Worm (Caenorhabditis elegans) whole organism, L3 larva: ENCODE results near the gene paqr-2.

Experiments used
- ama-1 ChIP-seq: fragments of 150-350 bp; optimal IDR thresholded peaks from 2 replicates; lab custom pipeline; 2018
- ceh-16 ChIP-seq: sonication (generic microtip); optimal IDR thresholded peaks from 2 replicates; lab custom pipeline; 2017; ENCODE audit warnings: missing biosample characterization, missing genetic modification characterization
- ceh-28 ChIP-seq: fragments of 150-350 bp; optimal IDR thresholded peaks from 2 replicates; lab custom pipeline; 2014; ENCODE audit warnings: missing biosample characterization, missing genetic modification reagents, missing genetic modification characterization
- ceh-82 ChIP-seq: fragments of 150-350 bp; optimal IDR thresholded peaks from 2 replicates; lab custom pipeline; 2014; ENCODE audit warnings: missing biosample characterization, missing genetic modification characterization
- ceh-9 ChIP-seq: sonication (generic microtip); optimal IDR thresholded peaks from 2 replicates; lab custom pipeline; 2018; ENCODE audit warnings: missing biosample characterization, missing genetic modification characterization
- daf-12 ChIP-seq: fragments of 150-350 bp; optimal IDR thresholded peaks from 2 replicates; lab custom pipeline; 2014; ENCODE audit warnings: missing biosample characterization, missing genetic modification reagents, missing genetic modification characterization
- egl-27 ChIP-seq: sonication (generic microtip); optimal IDR thresholded peaks from 4 replicates; lab custom pipeline; 2017; ENCODE audit warnings: missing biosample characterization, missing genetic modification reagents, missing genetic modification characterization
- egl-5 ChIP-seq: fragments of 150-350 bp; optimal IDR thresholded peaks from 2 replicates; lab custom pipeline; 2017; ENCODE audit warnings: missing biosample characterization, missing genetic modification reagents, missing genetic modification characterization, inconsistent platforms
- elt-1 ChIP-seq: fragments of 150-350 bp; optimal IDR thresholded peaks from 2 replicates; lab custom pipeline; 2014; ENCODE audit warnings: missing biosample characterization, missing genetic modification characterization
- elt-2 ChIP-seq: sonication (generic microtip); optimal IDR thresholded peaks from 2 replicates; lab custom pipeline; 2016; ENCODE audit warnings: missing genetic modification reagents, mild to moderate bottlenecking, missing genetic modification characterization, missing compliant biosample characterization
- eor-1 ChIP-seq, 2 experiments: fragments of 150-350 bp; optimal IDR thresholded peaks; 2 replicates each; lab custom pipeline; 2014 to 2018; ENCODE audit warnings: missing biosample characterization in 2 of 2, missing genetic modification characterization in 2 of 2
- fkh-2 ChIP-seq: fragments of 150-350 bp; optimal IDR thresholded peaks from 2 replicates; lab custom pipeline; 2014; ENCODE audit warnings: missing biosample characterization, missing genetic modification reagents, missing genetic modification characterization
- fos-1 ChIP-seq: fragments of 150-350 bp; optimal IDR thresholded peaks from 2 replicates; lab custom pipeline; 2014; ENCODE audit warnings: missing biosample characterization, missing genetic modification characterization
- hmg-11 ChIP-seq: sonication (generic microtip); optimal IDR thresholded peaks from 2 replicates; lab custom pipeline; 2016; ENCODE audit warnings: missing genetic modification characterization, missing compliant biosample characterization
- jun-1 ChIP-seq: fragments of 150-350 bp; optimal IDR thresholded peaks from 2 replicates; lab custom pipeline; 2014; ENCODE audit warnings: missing biosample characterization, missing genetic modification reagents, missing genetic modification characterization
- lin-15B ChIP-seq: fragments of 150-350 bp; optimal IDR thresholded peaks from 2 replicates; lab custom pipeline; 2014; ENCODE audit warnings: missing biosample characterization, missing genetic modification characterization
- lin-39 ChIP-seq: fragments of 150-350 bp; optimal IDR thresholded peaks from 2 replicates; lab custom pipeline; 2018; ENCODE audit warnings: missing biosample characterization, missing genetic modification reagents, missing genetic modification characterization
- lsy-12 ChIP-seq: sonication (generic microtip); optimal IDR thresholded peaks from 2 replicates; lab custom pipeline; 2016; ENCODE audit warnings: mild to moderate bottlenecking, missing genetic modification characterization, missing compliant biosample characterization
- mdl-1 ChIP-seq: fragments of 150-350 bp; optimal IDR thresholded peaks from 2 replicates; lab custom pipeline; 2014; ENCODE audit warnings: missing biosample characterization, missing genetic modification characterization
- mml-1 ChIP-seq: fragments of 150-350 bp; sonication (generic microtip); optimal IDR thresholded peaks from 3 replicates; lab custom pipeline; 2014; ENCODE audit warnings: missing biosample characterization, missing genetic modification characterization
- nfya-1 ChIP-seq: sonication (generic microtip); optimal IDR thresholded peaks from 2 replicates; lab custom pipeline; 2017; ENCODE audit warnings: missing genetic modification characterization, mild to moderate bottlenecking, missing compliant biosample characterization, antibody characterized with exemption, moderate library complexity; ENCODE audit not compliant: insufficient read depth
- nhr-11 ChIP-seq: fragments of 150-350 bp; optimal IDR thresholded peaks from 2 replicates; lab custom pipeline; 2014; ENCODE audit warnings: missing biosample characterization, missing genetic modification characterization
- nhr-23 ChIP-seq: fragments of 150-350 bp; optimal IDR thresholded peaks from 2 replicates; lab custom pipeline; 2014; ENCODE audit warnings: missing biosample characterization, missing genetic modification reagents, missing genetic modification characterization
- nhr-237 ChIP-seq: fragments of 150-350 bp; optimal IDR thresholded peaks from 2 replicates; lab custom pipeline; 2014; ENCODE audit warnings: missing biosample characterization, missing genetic modification characterization
- nhr-25 ChIP-seq: sonication (generic microtip); optimal IDR thresholded peaks from 2 replicates; lab custom pipeline; 2017; ENCODE audit warnings: missing biosample characterization, missing genetic modification characterization
- nhr-28 ChIP-seq: fragments of 150-350 bp; optimal IDR thresholded peaks from 2 replicates; lab custom pipeline; 2014; ENCODE audit warnings: missing biosample characterization, missing genetic modification characterization
- nhr-67 ChIP-seq: fragments of 150-350 bp; optimal IDR thresholded peaks from 2 replicates; lab custom pipeline; 2014; ENCODE audit warnings: missing biosample characterization, missing genetic modification characterization
- nhr-76 ChIP-seq: fragments of 150-350 bp; sonication (generic microtip); optimal IDR thresholded peaks from 5 replicates; lab custom pipeline; 2014; ENCODE audit warnings: missing biosample characterization, missing genetic modification characterization
- nhr-77 ChIP-seq: fragments of 150-350 bp; optimal IDR thresholded peaks from 2 replicates; lab custom pipeline; 2014; ENCODE audit warnings: missing biosample characterization, missing genetic modification characterization
- pha-4 ChIP-seq: fragments of 150-350 bp; optimal IDR thresholded peaks from 2 replicates; lab custom pipeline; 2014; ENCODE audit warnings: missing biosample characterization, missing genetic modification reagents, missing genetic modification characterization
- pqm-1 ChIP-seq: fragments of 150-350 bp; optimal IDR thresholded peaks from 2 replicates; lab custom pipeline; 2017; ENCODE audit warnings: missing biosample characterization, missing genetic modification characterization, inconsistent platforms
- sea-2 ChIP-seq: fragments of 150-350 bp; sonication (generic microtip); optimal IDR thresholded peaks from 4 replicates; lab custom pipeline; 2014; ENCODE audit warnings: missing biosample characterization, missing genetic modification reagents, missing genetic modification characterization
- skn-1 ChIP-seq: fragments of 150-350 bp; optimal IDR thresholded peaks from 2 replicates; lab custom pipeline; 2014; ENCODE audit warnings: missing biosample characterization, missing genetic modification characterization
- snpc-4 ChIP-seq: fragments of 150-350 bp; optimal IDR thresholded peaks from 2 replicates; lab custom pipeline; 2014; ENCODE audit warnings: missing biosample characterization, missing genetic modification characterization
- tbx-2 ChIP-seq: sonication (generic microtip); optimal IDR thresholded peaks from 2 replicates; lab custom pipeline; 2016; ENCODE audit warnings: mild to moderate bottlenecking, missing genetic modification characterization, missing compliant biosample characterization
- unc-39 ChIP-seq: sonication (generic microtip); optimal IDR thresholded peaks from 4 replicates; lab custom pipeline; 2017; ENCODE audit warnings: missing biosample characterization, missing genetic modification characterization
- unc-62 ChIP-seq: fragments of 150-350 bp; sonication (generic microtip); optimal IDR thresholded peaks from 4 replicates; lab custom pipeline; 2014; ENCODE audit warnings: missing biosample characterization, missing genetic modification reagents, missing genetic modification characterization
- ztf-11 ChIP-seq: fragments of 150-350 bp; optimal IDR thresholded peaks from 2 replicates; lab custom pipeline; 2014; ENCODE audit warnings: missing biosample characterization, missing genetic modification characterization
- ztf-4 ChIP-seq: fragments of 150-350 bp; optimal IDR thresholded peaks from 2 replicates; lab custom pipeline; 2014; ENCODE audit warnings: missing biosample characterization, missing genetic modification characterization

The paqr-2 gene

ce11 chrIII:5406314-5406713 lies 26.6 kb upstream of the paqr-2 start:
- TF ChIP-seq ceh-82 (no peak), daf-12 (no peak), nhr-237 (tag; lab: Kevin White, UChicago) (no peak), lin-39 (tag; lab: Kevin White, UChicago) (no peak), nhr-25 (tag; lab: Kevin White, UChicago) (no peak), hmg-11 (tag; lab: Kevin White, UChicago) (no peak)

- peak; percentile 30 for TF ChIP-seq lin-39 (tag; lab: Kevin White, UChicago)
- no peak for TF ChIP-seq ztf-11 (tag; lab: Kevin White, UChicago)
- no peak for TF ChIP-seq nhr-23 (tag; lab: Kevin White, UChicago)
- TF ChIP-seq ztf-4 = no peak
- TF ChIP-seq mml-1 (tag; lab: Kevin White, UChicago) = no peak
- no peak for TF ChIP-seq snpc-4 (tag; lab: Kevin White, UChicago)
- no peak for TF ChIP-seq ceh-9
- TF ChIP-seq fos-1 (tag; lab: Kevin White, UChicago) = no peak
- TF ChIP-seq fkh-2 (tag; lab: Kevin White, UChicago) = no peak
- TF ChIP-seq nhr-11 (tag; lab: Kevin White, UChicago) = no peak
- peak; percentile 68 for TF ChIP-seq lin-15B (tag; lab: Kevin White, UChicago)
- TF ChIP-seq pqm-1 = no peak
- TF ChIP-seq tbx-2 (tag; lab: Kevin White, UChicago) = no peak
- no peak for TF ChIP-seq ceh-16 (tag; lab: Kevin White, UChicago)
- TF ChIP-seq elt-2 (tag; lab: Kevin White, UChicago) = peak; percentile 41
- TF ChIP-seq nhr-25 (tag; lab: Kevin White, UChicago) = peak; percentile 47
- TF ChIP-seq daf-12 = no peak
- TF ChIP-seq nhr-237 (tag; lab: Kevin White, UChicago) = no peak
- no peak for TF ChIP-seq unc-39 (tag; lab: Kevin White, UChicago)
- no peak for TF ChIP-seq nhr-28
- TF ChIP-seq elt-1 (tag; lab: Kevin White, UChicago) = no peak
- no peak for TF ChIP-seq unc-62
- TF ChIP-seq nhr-67 = no peak
- no peak for TF ChIP-seq skn-1 (tag; lab: Kevin White, UChicago)
- TF ChIP-seq hmg-11 (tag; lab: Kevin White, UChicago) = peak; percentile 34
- TF ChIP-seq pha-4 (tag; lab: Kevin White, UChicago) = peak; percentile 62
- peak; percentile 79 for TF ChIP-seq nfya-1 (tag; lab: Kevin White, UChicago)
- no peak for TF ChIP-seq egl-5 (tag; lab: Kevin White, UChicago)
- no peak for TF ChIP-seq sea-2 (GFP tag; lab: Kevin White, UChicago)
- no peak for TF ChIP-seq mdl-1 (tag; lab: Kevin White, UChicago)
Measured at ce11 chrIII:5405628-5406084, 25.9 kb upstream of the paqr-2 start, which contains the start of the genes W03A5.2 and Y32H12A.8. Gene W03A5.2, plus strand, starts transcription at chrIII:5406034. Gene Y32H12A.8, minus strand, starts transcription at chrIII:5406037.

- TF ChIP-seq tbx-2 (tag; lab: Kevin White, UChicago) = no peak
- TF ChIP-seq elt-1 (tag; lab: Kevin White, UChicago) = no peak
- no peak for TF ChIP-seq ama-1 (lab: Kevin White, UChicago)
- no peak for TF ChIP-seq nhr-77 (tag; lab: Kevin White, UChicago)
- TF ChIP-seq fos-1 (tag; lab: Kevin White, UChicago) = no peak
- TF ChIP-seq nhr-25 (tag; lab: Kevin White, UChicago) = no peak
- no peak for TF ChIP-seq pha-4 (tag; lab: Kevin White, UChicago)
- no peak for TF ChIP-seq eor-1 (tag; optimal IDR thresholded peaks at IDR 0.05; lab: Kevin White, UChicago)
- no peak for TF ChIP-seq skn-1 (tag; lab: Kevin White, UChicago)
- TF ChIP-seq jun-1 (tag; lab: Kevin White, UChicago) = no peak
- no peak for TF ChIP-seq ceh-16 (tag; lab: Kevin White, UChicago)
- TF ChIP-seq mdl-1 (tag; lab: Kevin White, UChicago) = no peak
- TF ChIP-seq nhr-76 (tag; lab: Kevin White, UChicago) = no peak
- no peak for TF ChIP-seq unc-39 (tag; lab: Kevin White, UChicago)
- no peak for TF ChIP-seq lin-15B (tag; lab: Kevin White, UChicago)
- no peak for TF ChIP-seq pqm-1
- TF ChIP-seq lsy-12 (tag; lab: Kevin White, UChicago) = no peak
Measured at ce11 chrIII:5404998-5405397, 25.3 kb upstream of the paqr-2 start.

ce11 chrIII:5402419-5402818 lies 22.7 kb upstream of the paqr-2 start:
- TF ChIP-seq unc-39 (tag; lab: Kevin White, UChicago) (no peak), nhr-28 (no peak), egl-27 (tag; lab: Kevin White, UChicago) (no peak), pha-4 (tag; lab: Kevin White, UChicago) (no peak), ceh-28 (tag; lab: Kevin White, UChicago) (no peak), skn-1 (tag; lab: Kevin White, UChicago) (no peak), nhr-237 (tag; lab: Kevin White, UChicago) (no peak), fos-1 (tag; lab: Kevin White, UChicago) (no peak), nhr-23 (tag; lab: Kevin White, UChicago) (no peak), nhr-67 (no peak)
